Fruit fly (Drosophila melanogaster): ENCODE results near the gene Rrp47.

dm6 chrX:15950056-15950455, 5.4 kb downstream of the Rrp47 start:
- TF ChIP-seq Dll (optimal IDR thresholded peaks at IDR 0.05), result no peak
- no peak for TF ChIP-seq psq (optimal IDR thresholded peaks at IDR 0.05)
- TF ChIP-seq EcR (GFP tag; optimal IDR thresholded peaks at IDR 0.05), result no peak
- no peak for TF ChIP-seq pan (optimal IDR thresholded peaks at IDR 0.05)
- no peak for TF ChIP-seq usp (GFP tag; optimal IDR thresholded peaks at IDR 0.05)
- no peak for TF ChIP-seq CG8478 (optimal IDR thresholded peaks at IDR 0.05)

Data from whole organism.